Worm (Caenorhabditis elegans) whole organism, L3 larva: ENCODE data around the gene mks-1.

Experiments used
- fos-1 ChIP-seq: fragments of 150-350 bp; optimal IDR thresholded peaks from 2 replicates; lab custom pipeline; 2014; ENCODE audit warnings: missing biosample characterization, missing genetic modification characterization
- nhr-12 ChIP-seq: fragments of 150-350 bp; optimal IDR thresholded peaks from 2 replicates; lab custom pipeline; 2014; ENCODE audit warnings: missing biosample characterization, missing genetic modification characterization
- nhr-237 ChIP-seq: fragments of 150-350 bp; optimal IDR thresholded peaks from 2 replicates; lab custom pipeline; 2014; ENCODE audit warnings: missing biosample characterization, missing genetic modification characterization
- nhr-76 ChIP-seq: fragments of 150-350 bp; sonication (generic microtip); optimal IDR thresholded peaks from 5 replicates; lab custom pipeline; 2014; ENCODE audit warnings: missing biosample characterization, missing genetic modification characterization
- pha-4 ChIP-seq: fragments of 150-350 bp; optimal IDR thresholded peaks from 2 replicates; lab custom pipeline; 2014; ENCODE audit warnings: missing biosample characterization, missing genetic modification reagents, missing genetic modification characterization
- skn-1 ChIP-seq: fragments of 150-350 bp; optimal IDR thresholded peaks from 2 replicates; lab custom pipeline; 2014; ENCODE audit warnings: missing biosample characterization, missing genetic modification characterization
- zag-1 ChIP-seq: fragments of 150-350 bp; optimal IDR thresholded peaks from 2 replicates; lab custom pipeline; 2014; ENCODE audit warnings: missing biosample characterization, missing genetic modification characterization
- ztf-11 ChIP-seq: fragments of 150-350 bp; optimal IDR thresholded peaks from 2 replicates; lab custom pipeline; 2014; ENCODE audit warnings: missing biosample characterization, missing genetic modification characterization

- TF ChIP-seq pha-4 (tag; lab: Kevin White, UChicago), result no peak
- no peak for TF ChIP-seq skn-1 (tag; lab: Kevin White, UChicago)
- no peak for TF ChIP-seq ztf-11
- no peak for TF ChIP-seq nhr-237 (tag; lab: Kevin White, UChicago)
- TF ChIP-seq fos-1 (tag; lab: Kevin White, UChicago), result no peak
- no peak for TF ChIP-seq nhr-12
- TF ChIP-seq zag-1 (tag; lab: Kevin White, UChicago), result no peak
- no peak for TF ChIP-seq nhr-76
Measured at ce11 chrIII:3203589-3203988, 17.5 kb downstream of the mks-1 start.
